Fruit fly (Drosophila melanogaster) whole organism, pupa: ENCODE data around the gene Ets65A.
A peak's percentile ranks its signal among the peaks of the same experiment; 100 is the strongest.

Source experiments
- CG10348 ChIP-seq: fragments of 200-800 bp; sonication (Bioruptor generic); IDR thresholded peaks from 2 replicates; pipeline ENCODE4 v1.3.6; 2022; ENCODE audit warnings: missing biosample characterization, missing genetic modification characterization
- CG12605 ChIP-seq: fragments of 200-800 bp; sonication (Bioruptor generic); IDR thresholded peaks from 2 replicates; pipeline ENCODE4 v1.3.6; 2022; ENCODE audit warnings: missing biosample characterization, missing genetic modification characterization
- CG13204 ChIP-seq: fragments of 200-800 bp; sonication (Bioruptor generic); optimal IDR thresholded peaks from 2 replicates; lab custom pipeline; 2018; ENCODE audit warnings: missing biosample characterization, mild to moderate bottlenecking, missing genetic modification characterization, moderate library complexity
- CG14655 ChIP-seq: fragments of 200-800 bp; sonication (Bioruptor generic); optimal IDR thresholded peaks from 3 replicates; lab custom pipeline; 2017; ENCODE audit warnings: mild to moderate bottlenecking, missing biosample characterization, missing genetic modification reagents, missing genetic modification characterization
- CG15710 ChIP-seq: fragments of 200-800 bp; sonication (Bioruptor generic); optimal IDR thresholded peaks from 2 replicates; lab custom pipeline; 2018; ENCODE audit warnings: missing biosample characterization, mild to moderate bottlenecking, missing genetic modification characterization, moderate library complexity
- CG17806 ChIP-seq: fragments of 200-800 bp; sonication (Bioruptor generic); optimal IDR thresholded peaks from 2 replicates; lab custom pipeline; 2018; ENCODE audit warnings: missing biosample characterization, mild to moderate bottlenecking, missing genetic modification characterization, moderate library complexity
- CG32121 ChIP-seq: fragments of 200-800 bp; sonication (Bioruptor generic); IDR thresholded peaks from 2 replicates; pipeline ENCODE4 v1.3.6; 2022; ENCODE audit warnings: missing biosample characterization, missing genetic modification characterization
- CG34367 ChIP-seq: fragments of 200-800 bp; sonication (Bioruptor generic); optimal IDR thresholded peaks from 2 replicates; lab custom pipeline; 2018; ENCODE audit warnings: missing biosample characterization, mild to moderate bottlenecking, missing genetic modification characterization
- CG4496 ChIP-seq: fragments of 200-800 bp; sonication (Bioruptor generic); IDR thresholded peaks from 3 replicates; pipeline ENCODE4 v1.3.6; 2022; ENCODE audit warnings: missing biosample characterization, missing genetic modification characterization
- CG8159 ChIP-seq: fragments of 200-800 bp; sonication (Bioruptor generic); optimal IDR thresholded peaks from 3 replicates; lab custom pipeline; 2018; ENCODE audit warnings: missing biosample characterization, mild to moderate bottlenecking, missing genetic modification characterization, moderate library complexity
- CG8301 ChIP-seq: fragments of 200-800 bp; sonication (Bioruptor generic); optimal IDR thresholded peaks from 2 replicates; lab custom pipeline; 2018; ENCODE audit warnings: missing biosample characterization, mild to moderate bottlenecking, missing genetic modification characterization
- CG9948 ChIP-seq: fragments of 200-800 bp; sonication (Bioruptor generic); optimal IDR thresholded peaks from 2 replicates; lab custom pipeline; 2018; ENCODE audit warnings: missing biosample characterization, mild to moderate bottlenecking, missing genetic modification characterization, moderate library complexity
- EcR ChIP-seq: fragments of 200-800 bp; sonication (Bioruptor generic); optimal IDR thresholded peaks from 3 replicates; lab custom pipeline; 2019; ENCODE audit warnings: missing biosample characterization, missing genetic modification characterization, mild to moderate bottlenecking, moderate library complexity, missing genetic modification reagents
- Ets98B ChIP-seq: fragments of 200-800 bp; sonication (Bioruptor generic); IDR thresholded peaks from 2 replicates; pipeline ENCODE4 v1.3.6; 2022; ENCODE audit warnings: missing biosample characterization, missing genetic modification characterization
- Pif1A ChIP-seq: fragments of 200-800 bp; sonication (Bioruptor generic); optimal IDR thresholded peaks from 3 replicates; lab custom pipeline; 2016; ENCODE audit warnings: missing biosample characterization, missing genetic modification characterization
- Pif1B ChIP-seq: fragments of 200-800 bp; sonication (Bioruptor generic); optimal IDR thresholded peaks from 3 replicates; lab custom pipeline; 2016; ENCODE audit warnings: missing biosample characterization, missing genetic modification characterization
- Snoo ChIP-seq: fragments of 200-800 bp; sonication (Bioruptor generic); optimal IDR thresholded peaks from 3 replicates; lab custom pipeline; 2017; ENCODE audit warnings: missing biosample characterization, mild to moderate bottlenecking, missing genetic modification characterization, inconsistent platforms
- gl ChIP-seq: fragments of 200-800 bp; sonication (Bioruptor generic); optimal IDR thresholded peaks from 2 replicates; lab custom pipeline; 2018; ENCODE audit warnings: missing biosample characterization, mild to moderate bottlenecking, missing genetic modification characterization
- rn ChIP-seq: fragments of 200-800 bp; sonication (Bioruptor generic); IDR thresholded peaks from 2 replicates; pipeline ENCODE4 v1.3.6; 2022; ENCODE audit warnings: missing biosample characterization, missing genetic modification characterization

The Ets65A gene

DNA sequence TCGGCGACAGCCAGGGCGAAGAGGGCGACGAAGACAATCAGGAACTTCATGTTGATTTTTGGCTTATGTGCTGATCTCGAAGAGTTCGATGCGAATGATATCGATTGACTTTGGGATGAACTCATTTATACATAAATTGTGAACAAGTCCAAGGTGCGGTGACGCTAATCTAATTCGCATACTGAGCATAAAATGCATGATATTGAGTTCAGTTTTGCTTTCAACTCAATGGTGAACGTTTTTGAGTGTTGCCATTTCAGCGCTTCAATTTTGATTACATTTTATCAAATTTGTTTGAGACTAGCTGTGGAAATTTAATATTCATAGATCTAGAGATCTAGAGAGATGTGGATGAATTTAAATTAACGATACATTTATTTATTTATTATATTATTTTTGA, 39.3 kb downstream of the Ets65A start, which contains the start of gene Lcp65Af:
Lcp65Af (minus strand) TSS at position 101 of the 400 bp plus-strand sequence.
- TF ChIP-seq CG12605 (no peak), gl (no peak), Ets98B (GFP tag; lab: Robert Waterston, UW) (no peak), Pif1A (GFP tag; lab: Kevin White, UChicago) (no peak), CG8301 (tag; lab: Kevin White, UChicago) (no peak), EcR (GFP tag; lab: Kevin White, UChicago) (no peak), CG15710 (no peak), CG13204 (GFP tag; lab: Kevin White, UChicago) (no peak), CG14655 (no peak), CG9948 (tag; lab: Kevin White, UChicago) (no peak), Snoo (tag; lab: Kevin White, UChicago) (no peak), Pif1B (GFP tag; lab: Kevin White, UChicago) (no peak), CG34367 (tag; lab: Kevin White, UChicago) (no peak), CG17806 (tag; lab: Kevin White, UChicago) (no peak)

DNA sequence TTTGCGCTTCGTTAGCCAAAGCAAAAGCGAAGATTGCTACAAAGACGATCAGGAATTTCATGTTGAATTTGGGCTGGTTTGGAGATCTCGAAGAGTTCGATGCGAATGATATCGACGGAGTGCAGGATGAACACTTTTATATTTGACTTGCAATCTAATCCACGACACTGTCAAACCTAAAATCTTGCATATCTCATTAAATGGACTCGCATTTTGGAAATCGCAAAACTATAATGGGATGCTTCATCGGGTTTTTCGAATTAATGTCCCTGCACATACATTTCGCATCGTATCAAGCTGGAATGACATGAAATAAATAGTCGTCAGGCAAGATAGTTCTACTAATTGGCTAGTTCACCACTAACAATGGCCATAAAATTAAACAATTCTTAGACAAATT, 40.6 kb downstream of the Ets65A start, which contains the start of gene Lcp65Ae:
Lcp65Ae (minus strand) TSS at position 101 of the 400 bp plus-strand sequence.
- no peak for TF ChIP-seq CG34367 (tag; lab: Kevin White, UChicago)
- TF ChIP-seq CG14655: no peak
- TF ChIP-seq CG32121 (GFP tag; lab: Robert Waterston, UW): no peak
- no peak for TF ChIP-seq CG8159 (tag; lab: Kevin White, UChicago)
- no peak for TF ChIP-seq Ets98B (GFP tag; lab: Robert Waterston, UW)
- no peak for TF ChIP-seq CG10348
- TF ChIP-seq rn (GFP tag; lab: Robert Waterston, UW): no peak
- TF ChIP-seq CG8301 (tag; lab: Kevin White, UChicago): no peak
- TF ChIP-seq CG9948 (tag; lab: Kevin White, UChicago): no peak
- TF ChIP-seq CG15710: no peak
- TF ChIP-seq gl: no peak
- TF ChIP-seq Pif1A (GFP tag; lab: Kevin White, UChicago): no peak
- no peak for TF ChIP-seq CG12605

DNA sequence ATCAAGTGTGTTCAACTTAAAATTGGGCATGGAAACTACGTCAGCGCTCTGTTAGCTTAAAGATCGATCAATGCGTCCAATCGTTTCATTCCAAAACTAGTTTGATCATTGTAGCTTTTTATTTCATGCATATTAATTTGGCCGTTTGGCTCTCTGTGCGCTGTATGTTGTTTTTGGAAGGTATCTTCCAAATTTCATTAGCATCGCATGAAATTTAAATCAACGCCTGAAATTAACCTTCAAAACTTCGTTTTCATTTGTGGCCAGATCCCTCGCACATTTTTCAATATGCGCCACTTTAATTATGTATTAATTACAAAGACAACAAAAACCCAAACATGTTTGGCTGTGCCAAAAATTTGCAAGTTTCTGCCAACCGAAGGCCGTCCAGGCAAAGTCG, 41.2 kb downstream of the Ets65A start:
- TF ChIP-seq CG8159 (tag; lab: Kevin White, UChicago): no peak
- TF ChIP-seq CG34367 (tag; lab: Kevin White, UChicago): no peak
- TF ChIP-seq CG9948 (tag; lab: Kevin White, UChicago): no peak
- no peak for TF ChIP-seq Snoo (tag; lab: Kevin White, UChicago)
- TF ChIP-seq CG32121 (GFP tag; lab: Robert Waterston, UW): no peak
- TF ChIP-seq EcR (GFP tag; lab: Kevin White, UChicago): no peak

DNA sequence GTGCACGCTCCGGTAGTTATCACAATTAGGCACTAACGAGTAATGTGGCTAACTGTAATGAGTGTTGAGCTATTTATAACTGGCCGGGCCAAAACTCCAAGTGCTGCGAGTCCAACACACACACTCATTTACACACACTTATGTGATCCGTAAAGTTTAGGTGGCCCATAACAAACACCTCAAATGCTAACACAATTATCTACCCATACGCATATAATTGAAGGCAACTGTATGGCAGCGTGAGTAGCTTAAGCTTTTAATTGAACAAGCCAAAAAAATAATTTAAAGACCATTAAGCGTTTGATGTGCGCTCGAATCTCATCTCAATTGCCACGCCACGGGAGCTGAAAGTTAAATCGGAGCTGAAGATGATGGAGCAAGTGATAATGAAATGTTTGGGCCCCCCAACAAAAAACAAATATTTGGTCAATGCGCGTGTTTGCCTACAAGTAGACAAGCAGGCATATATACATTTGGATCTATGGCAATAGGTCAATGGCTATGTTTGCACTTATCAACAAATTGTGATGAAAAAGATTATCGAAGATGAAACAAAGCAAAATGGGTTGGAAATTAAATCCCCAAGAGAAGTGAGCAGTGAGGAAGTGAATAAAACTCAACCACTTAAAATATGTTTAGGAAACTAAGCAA, 42.6 kb downstream of the Ets65A start, which contains the start of gene Cpr65Av:
Cpr65Av (minus strand) TSS at position 51 of the 651 bp plus-strand sequence.
- TF ChIP-seq CG9948 (tag; lab: Kevin White, UChicago) (no peak), CG32121 (GFP tag; lab: Robert Waterston, UW) (no peak)

DNA sequence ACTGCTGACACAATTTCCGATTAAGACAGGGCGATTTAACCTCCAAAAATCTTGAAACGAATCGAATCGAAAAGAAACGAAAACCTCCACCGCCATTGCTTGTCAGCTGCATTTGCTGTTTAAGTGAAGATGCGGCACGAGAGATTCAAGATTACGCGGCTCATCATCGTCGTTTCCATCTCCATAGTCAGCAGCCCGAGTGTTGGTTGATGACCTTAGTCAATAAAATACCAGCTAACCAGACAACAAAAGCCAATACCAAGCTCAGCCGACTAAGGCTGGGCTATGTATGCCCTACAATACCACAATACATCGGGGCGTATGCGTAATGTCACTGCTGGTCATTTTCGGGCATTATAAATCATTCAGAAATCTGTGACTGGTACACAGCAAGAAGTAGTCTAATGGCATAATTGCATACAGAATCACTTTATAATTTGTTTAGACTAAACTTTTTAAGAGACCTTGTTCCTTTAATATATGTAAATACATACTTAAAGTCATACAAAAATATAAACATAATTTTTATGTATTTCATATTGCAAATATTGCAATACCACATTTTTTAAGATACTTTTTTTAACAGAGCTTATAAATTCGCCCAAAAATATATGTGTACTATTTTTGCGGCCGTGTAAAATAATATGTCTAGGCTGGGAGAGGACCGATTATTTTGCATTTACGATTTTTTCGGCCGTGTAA, 43.5 kb downstream of the Ets65A start:
- TF ChIP-seq CG4496 (GFP tag; lab: Robert Waterston, UW) (no peak), CG17806 (tag; lab: Kevin White, UChicago) (no peak), Ets98B (GFP tag; lab: Robert Waterston, UW) (no peak), Snoo (tag; lab: Kevin White, UChicago) (no peak), Pif1A (GFP tag; lab: Kevin White, UChicago) (no peak), CG8159 (tag; lab: Kevin White, UChicago) (peak; percentile 8), EcR (GFP tag; lab: Kevin White, UChicago) (peak; percentile 69)

DNA sequence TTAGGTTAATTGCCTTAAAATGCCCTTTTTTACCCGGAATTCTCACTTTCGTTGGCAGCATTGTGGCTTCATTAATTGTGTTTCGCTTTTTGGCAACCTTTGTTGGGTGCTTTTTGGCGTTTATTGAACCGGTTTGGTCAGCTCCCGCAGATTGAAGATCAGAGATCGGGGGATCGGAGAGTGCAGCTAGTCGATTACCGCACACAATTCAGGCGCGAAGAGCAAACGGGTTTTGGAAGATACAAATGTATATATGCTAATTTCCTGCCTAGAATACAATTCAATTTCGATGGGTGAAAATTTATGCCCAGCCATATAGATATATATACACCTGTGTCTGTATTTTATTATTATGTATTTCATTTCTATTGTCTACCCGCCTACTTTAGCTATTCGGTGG, 44.1 kb downstream of the Ets65A start:
- peak; percentile 59 for TF ChIP-seq EcR (GFP tag; lab: Kevin White, UChicago)
- TF ChIP-seq CG17806 (tag; lab: Kevin White, UChicago): no peak
- no peak for TF ChIP-seq Snoo (tag; lab: Kevin White, UChicago)
- TF ChIP-seq rn (GFP tag; lab: Robert Waterston, UW): no peak
- TF ChIP-seq CG32121 (GFP tag; lab: Robert Waterston, UW): no peak

DNA sequence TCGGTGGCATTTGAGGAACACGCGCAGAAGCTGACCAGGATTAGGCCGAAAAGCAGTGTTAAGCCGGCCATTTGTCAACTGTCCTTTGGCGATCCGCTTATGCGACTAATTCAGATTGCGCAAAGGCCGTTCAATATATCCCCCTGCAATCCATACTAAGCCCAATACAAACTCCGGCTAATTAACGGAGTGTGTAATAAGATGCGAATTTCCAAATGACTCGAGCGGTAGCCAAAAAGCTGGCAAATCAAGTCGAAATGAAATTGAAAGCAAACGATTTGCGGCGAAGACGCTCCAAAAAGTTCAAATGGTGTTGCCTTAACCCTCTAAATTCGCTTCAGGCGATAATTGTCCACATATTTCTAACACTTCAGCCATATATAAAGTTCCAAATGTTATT, 44.9 kb downstream of the Ets65A start, which contains the start of gene Cpr65Aw:
Cpr65Aw (minus strand) TSS at position 101 of the 400 bp plus-strand sequence.
- no peak for TF ChIP-seq CG32121 (GFP tag; lab: Robert Waterston, UW)
- TF ChIP-seq EcR (GFP tag; lab: Kevin White, UChicago): no peak
- no peak for TF ChIP-seq CG4496 (GFP tag; lab: Robert Waterston, UW)
- no peak for TF ChIP-seq rn (GFP tag; lab: Robert Waterston, UW)
